Fruit fly (Drosophila melanogaster): ENCODE measurements around the gene Hml.

dm6 chr3L:13905515-13905914 is 59.7 kb downstream of the Hml start:
- no peak for TF ChIP-seq h (optimal IDR thresholded peaks at IDR 0.05)
- TF ChIP-seq insv (optimal IDR thresholded peaks at IDR 0.05), result no peak
- TF ChIP-seq Sin3A (optimal IDR thresholded peaks at IDR 0.05), result no peak
